Comparison of ENCODE assay signal across 1 fruit fly cellular context in genomic region chr3R:23757912-23758607, dm6.
A peak's percentile ranks its signal among the peaks of the same experiment; 100 is the strongest.
TF ChIP-seq lines count a peak whose summit lies in the region.

TSS of gene PTPMT1 (plus strand) at chr3R:23758339.
TSS of gene Hrd3 (minus strand) at chr3R:23758557.

TF ChIP-seq in whole organism, embryonic, 481 proteins besides CTCF, POLR2A, EP300 and RAD21 (continued from another document and continues in another):
- peak; percentile 88 for TF ChIP-seq onecut (GFP tag; IDR thresholded peaks at IDR 0.05; lab: Robert Waterston, UW)
- TF ChIP-seq CkIIα-i1 (GFP tag; IDR thresholded peaks at IDR 0.05; lab: Robert Waterston, UW) = peak; percentile 61; the same call in 1 of the 2 replicates
- peak; percentile 95 for TF ChIP-seq run (tag; optimal IDR thresholded peaks at IDR 0.05; lab: Kevin White, UChicago)
- TF ChIP-seq CG12104 (GFP tag; optimal IDR thresholded peaks at IDR 0.05; lab: Kevin White, UChicago) = peak; percentile 99
- peak; percentile 94 for TF ChIP-seq CG32767 (GFP tag; IDR thresholded peaks at IDR 0.05; lab: Robert Waterston, UW)
- TF ChIP-seq CG43689 (GFP tag; IDR thresholded peaks at IDR 0.05; lab: Robert Waterston, UW) = peak; percentile 82
- peak; percentile 91 for TF ChIP-seq jigr1 (GFP tag; IDR thresholded peaks at IDR 0.05; lab: Robert Waterston, UW)
- TF ChIP-seq CG15601 (tag; optimal IDR thresholded peaks at IDR 0.05; lab: Kevin White, UChicago) = peak; percentile 97
- TF ChIP-seq CG11456 (GFP tag; IDR thresholded peaks at IDR 0.05; lab: Robert Waterston, UW) = peak; percentile 95
- peak; percentile 99 for TF ChIP-seq tio (GFP tag; optimal IDR thresholded peaks at IDR 0.05; lab: Kevin White, UChicago)
- peak; percentile 98 for TF ChIP-seq lab (GFP tag; optimal IDR thresholded peaks at IDR 0.05; lab: Kevin White, UChicago)
- peak; percentile 97 for TF ChIP-seq slp2 (GFP tag; optimal IDR thresholded peaks at IDR 0.05; lab: Kevin White, UChicago)
- TF ChIP-seq CG34224 (GFP tag; IDR thresholded peaks at IDR 0.05; lab: Robert Waterston, UW; ENCODE audit: partially characterized antibody) = no peak
- TF ChIP-seq cas (GFP tag; IDR thresholded peaks at IDR 0.05; lab: Robert Waterston, UW) = peak; percentile 85
- TF ChIP-seq her (GFP tag; optimal IDR thresholded peaks at IDR 0.05; lab: Kevin White, UChicago) = peak; percentile 90
- TF ChIP-seq CG8359 (GFP tag; optimal IDR thresholded peaks at IDR 0.05; lab: Kevin White, UChicago; ENCODE audit: borderline replicate concordance) = peak; percentile 93
- TF ChIP-seq nom (GFP tag; optimal IDR thresholded peaks at IDR 0.05; lab: Kevin White, UChicago) = peak; percentile 96
- TF ChIP-seq CG13424 (tag; optimal IDR thresholded peaks at IDR 0.05; lab: Kevin White, UChicago) = peak; percentile 99
- TF ChIP-seq CG11504 (tag; optimal IDR thresholded peaks at IDR 0.05; lab: Kevin White, UChicago) = peak; percentile 98
- TF ChIP-seq TFAM (GFP tag; optimal IDR thresholded peaks at IDR 0.05; lab: Kevin White, UChicago) = peak; percentile 88
- TF ChIP-seq ap (GFP tag; IDR thresholded peaks at IDR 0.05; lab: Robert Waterston, UW) = peak; percentile 92
- peak; percentile 99 for TF ChIP-seq gem (tag; optimal IDR thresholded peaks at IDR 0.05; lab: Kevin White, UChicago)
- TF ChIP-seq sisA (GFP tag; IDR thresholded peaks at IDR 0.05; lab: Robert Waterston, UW) = peak; percentile 97
- TF ChIP-seq fu2 (GFP tag; optimal IDR thresholded peaks at IDR 0.05; lab: Kevin White, UChicago) = peak; percentile 96
- no peak for TF ChIP-seq mld (GFP tag; IDR thresholded peaks at IDR 0.05; lab: Robert Waterston, UW; ENCODE audit: partially characterized antibody)
- TF ChIP-seq H2.0 (GFP tag; IDR thresholded peaks at IDR 0.05; lab: Robert Waterston, UW) = peak; percentile 89
- peak; percentile 95 for TF ChIP-seq emc (GFP tag; optimal IDR thresholded peaks at IDR 0.05; lab: Kevin White, UChicago)
- TF ChIP-seq C15 (GFP tag; IDR thresholded peaks at IDR 0.05; lab: Robert Waterston, UW) = peak; percentile 89; the same call in 2 of the 3 replicates
- peak; percentile 98 for TF ChIP-seq CG4820 (GFP tag; optimal IDR thresholded peaks at IDR 0.05; lab: Kevin White, UChicago)
- TF ChIP-seq D19A (tag; optimal IDR thresholded peaks at IDR 0.05; lab: Kevin White, UChicago) = peak; percentile 96
- peak; percentile 97 for TF ChIP-seq CG5245 (GFP tag; optimal IDR thresholded peaks at IDR 0.05; lab: Kevin White, UChicago)
- peak; percentile 77 for TF ChIP-seq pros (GFP tag; optimal IDR thresholded peaks at IDR 0.05; lab: Kevin White, UChicago)
- TF ChIP-seq Meics (GFP tag; optimal IDR thresholded peaks at IDR 0.05; lab: Kevin White, UChicago) = peak; percentile 99
- TF ChIP-seq CG8388 (GFP tag; optimal IDR thresholded peaks at IDR 0.05; lab: Kevin White, UChicago) = peak; percentile 97
- TF ChIP-seq CG10654 (GFP tag; optimal IDR thresholded peaks at IDR 0.05; lab: Kevin White, UChicago) = peak; percentile 98
- TF ChIP-seq Atf3 (GFP tag; optimal IDR thresholded peaks at IDR 0.05; lab: Kevin White, UChicago) = peak; percentile 96
- TF ChIP-seq otp (GFP tag; IDR thresholded peaks at IDR 0.05; lab: Robert Waterston, UW) = peak; percentile 94; the same call in 2 of the 3 replicates
- TF ChIP-seq CG10321 (GFP tag; IDR thresholded peaks at IDR 0.05; lab: Robert Waterston, UW) = peak; percentile 70
- TF ChIP-seq hth (optimal IDR thresholded peaks at IDR 0.05; lab: Kevin White, UChicago) = no peak
- peak; percentile 94 for TF ChIP-seq gsb (GFP tag; IDR thresholded peaks at IDR 0.05; lab: Robert Waterston, UW)
- TF ChIP-seq toy (GFP tag; IDR thresholded peaks at IDR 0.05; lab: Robert Waterston, UW) = peak; percentile 86
- TF ChIP-seq B-H1 (GFP tag; IDR thresholded peaks at IDR 0.05; lab: Robert Waterston, UW) = peak; percentile 92
- TF ChIP-seq CG4424 (GFP tag; optimal IDR thresholded peaks at IDR 0.05; lab: Kevin White, UChicago) = peak; percentile 99
- TF ChIP-seq CG17359 (tag; optimal IDR thresholded peaks at IDR 0.05; lab: Kevin White, UChicago) = peak; percentile 98
- peak; percentile 94 for TF ChIP-seq CG12236 (GFP tag; optimal IDR thresholded peaks at IDR 0.05; lab: Kevin White, UChicago)
- TF ChIP-seq fd102C (GFP tag; optimal IDR thresholded peaks at IDR 0.05; lab: Kevin White, UChicago) = peak; percentile 73
- peak; percentile 97 for TF ChIP-seq Fer2 (tag; optimal IDR thresholded peaks at IDR 0.05; lab: Kevin White, UChicago)
- peak; percentile 98 for TF ChIP-seq Gug (GFP tag; IDR thresholded peaks at IDR 0.05; lab: Robert Waterston, UW)
- peak; percentile 100 for TF ChIP-seq sens (GFP tag; lab: Kevin White, UChicago)
- TF ChIP-seq CG6654 (GFP tag; optimal IDR thresholded peaks at IDR 0.05; lab: Kevin White, UChicago) = peak; percentile 93
- TF ChIP-seq CG12155 (GFP tag; optimal IDR thresholded peaks at IDR 0.05; lab: Kevin White, UChicago) = peak; percentile 97
- TF ChIP-seq ftz-f1 (GFP tag; optimal IDR thresholded peaks at IDR 0.05; lab: Kevin White, UChicago) = peak; percentile 84
- TF ChIP-seq CG42726 (GFP tag; IDR thresholded peaks at IDR 0.05; lab: Robert Waterston, UW; ENCODE audit: partially characterized antibody) = no peak
- TF ChIP-seq Asciz (GFP tag; optimal IDR thresholded peaks at IDR 0.05; lab: Kevin White, UChicago) = peak; percentile 97
- peak; percentile 96 for TF ChIP-seq tap (tag; optimal IDR thresholded peaks at IDR 0.05; lab: Kevin White, UChicago)
- TF ChIP-seq CrebB (tag; optimal IDR thresholded peaks at IDR 0.05; lab: Kevin White, UChicago) = peak; percentile 92
- peak; percentile 93 for TF ChIP-seq repo (GFP tag; optimal IDR thresholded peaks at IDR 0.05; lab: Kevin White, UChicago)
- peak; percentile 97 for TF ChIP-seq CG6854 (GFP tag; optimal IDR thresholded peaks at IDR 0.05; lab: Kevin White, UChicago)
- TF ChIP-seq CG30020 (tag; optimal IDR thresholded peaks at IDR 0.05; lab: Kevin White, UChicago) = peak; percentile 92
- TF ChIP-seq trh (GFP tag; optimal IDR thresholded peaks at IDR 0.05; lab: Kevin White, UChicago) = peak; percentile 97
- TF ChIP-seq CG12299 (tag; optimal IDR thresholded peaks at IDR 0.05; lab: Kevin White, UChicago) = peak; percentile 96
- TF ChIP-seq CG34422 (GFP tag; IDR thresholded peaks at IDR 0.05; lab: Robert Waterston, UW) = peak; percentile 95
- no peak for TF ChIP-seq lov (optimal IDR thresholded peaks at IDR 0.05; lab: Kevin White, UChicago)
- TF ChIP-seq lov (GFP tag; IDR thresholded peaks at IDR 0.05; lab: Robert Waterston, UW) = peak; percentile 87
- TF ChIP-seq fd96Cb (tag; optimal IDR thresholded peaks at IDR 0.05; lab: Kevin White, UChicago) = peak; percentile 99
- TF ChIP-seq CG11560 (tag; IDR thresholded peaks at IDR 0.05; lab: Robert Waterston, UW) = peak; percentile 91
- peak; percentile 96 for TF ChIP-seq CG13894 (tag; optimal IDR thresholded peaks at IDR 0.05; lab: Kevin White, UChicago)
- TF ChIP-seq Six4 (GFP tag; optimal IDR thresholded peaks at IDR 0.05; lab: Kevin White, UChicago) = peak; percentile 98
- TF ChIP-seq CG33557 (GFP tag; optimal IDR thresholded peaks at IDR 0.05; lab: Kevin White, UChicago) = peak; percentile 98
- peak; percentile 98 for TF ChIP-seq NfI (GFP tag; optimal IDR thresholded peaks at IDR 0.05; lab: Kevin White, UChicago)
- no peak for TF ChIP-seq sc (optimal IDR thresholded peaks at IDR 0.05; lab: Kevin White, UChicago)
- TF ChIP-seq sc (GFP tag; optimal IDR thresholded peaks at IDR 0.05; lab: Kevin White, UChicago) = peak; percentile 99
- peak; percentile 97 for TF ChIP-seq unpg (GFP tag; optimal IDR thresholded peaks at IDR 0.05; lab: Kevin White, UChicago)
- peak; percentile 96 for TF ChIP-seq Mes4 (GFP tag; optimal IDR thresholded peaks at IDR 0.05; lab: Kevin White, UChicago)
- TF ChIP-seq kah (GFP tag; optimal IDR thresholded peaks at IDR 0.05; lab: Kevin White, UChicago) = peak; percentile 93
- TF ChIP-seq pb (GFP tag; optimal IDR thresholded peaks at IDR 0.05; lab: Kevin White, UChicago) = peak; percentile 97
- TF ChIP-seq NK7.1 (GFP tag; optimal IDR thresholded peaks at IDR 0.05; lab: Kevin White, UChicago) = peak; percentile 95
- TF ChIP-seq CG4854 (GFP tag; optimal IDR thresholded peaks at IDR 0.05; lab: Kevin White, UChicago) = peak; percentile 97
- TF ChIP-seq CG32532 (GFP tag; IDR thresholded peaks at IDR 0.05; lab: Robert Waterston, UW) = peak; percentile 96
- peak; percentile 99 for TF ChIP-seq CG16815 (GFP tag; optimal IDR thresholded peaks at IDR 0.05; lab: Kevin White, UChicago)
- TF ChIP-seq sd (tag; optimal IDR thresholded peaks at IDR 0.05; lab: Kevin White, UChicago) = peak; percentile 96
- TF ChIP-seq CG12391 (tag; optimal IDR thresholded peaks at IDR 0.05; lab: Kevin White, UChicago) = peak; percentile 99
- TF ChIP-seq Sox100B (GFP tag; optimal IDR thresholded peaks at IDR 0.05; lab: Kevin White, UChicago) = peak; percentile 100
- peak; percentile 100 for TF ChIP-seq CoRest (tag; optimal IDR thresholded peaks at IDR 0.05; lab: Kevin White, UChicago)
- peak; percentile 96 for TF ChIP-seq CG6813 (GFP tag; optimal IDR thresholded peaks at IDR 0.05; lab: Kevin White, UChicago)
- TF ChIP-seq MESR4 (GFP tag; optimal IDR thresholded peaks at IDR 0.05; lab: Kevin White, UChicago) = peak; percentile 29
- peak; percentile 97 for TF ChIP-seq CG7786 (GFP tag; optimal IDR thresholded peaks at IDR 0.05; lab: Kevin White, UChicago)
- peak; percentile 97 for TF ChIP-seq gsb-n (tag; optimal IDR thresholded peaks at IDR 0.05; lab: Kevin White, UChicago)
- peak; percentile 99 for TF ChIP-seq Hsf (GFP tag; optimal IDR thresholded peaks at IDR 0.05; lab: Kevin White, UChicago)
- peak; percentile 90 for TF ChIP-seq exex (tag; optimal IDR thresholded peaks at IDR 0.05; lab: Kevin White, UChicago)
- no peak for TF ChIP-seq Doc3 (GFP tag; IDR thresholded peaks at IDR 0.05; lab: Robert Waterston, UW; ENCODE audit: partially characterized antibody)
- peak; percentile 97 for TF ChIP-seq Atf-2 (GFP tag; optimal IDR thresholded peaks at IDR 0.05; lab: Kevin White, UChicago)
- peak; percentile 86 for TF ChIP-seq Taf1 (GFP tag; IDR thresholded peaks at IDR 0.05; lab: Robert Waterston, UW)
- TF ChIP-seq zfh2 (GFP tag; optimal IDR thresholded peaks at IDR 0.05; lab: Kevin White, UChicago) = peak; percentile 99
- peak; percentile 98 for TF ChIP-seq org-1 (GFP tag; optimal IDR thresholded peaks at IDR 0.05; lab: Kevin White, UChicago)
- peak; percentile 99 for TF ChIP-seq Pdp1 (GFP tag; optimal IDR thresholded peaks at IDR 0.05; lab: Kevin White, UChicago)
- TF ChIP-seq tx (GFP tag; optimal IDR thresholded peaks at IDR 0.05; lab: Kevin White, UChicago) = peak; percentile 97
- peak; percentile 96 for TF ChIP-seq CG13123 (GFP tag; optimal IDR thresholded peaks at IDR 0.05; lab: Kevin White, UChicago)
- peak; percentile 93 for TF ChIP-seq CG8281 (tag; optimal IDR thresholded peaks at IDR 0.05; lab: Kevin White, UChicago)
- TF ChIP-seq CG7963 (GFP tag; IDR thresholded peaks at IDR 0.05; lab: Robert Waterston, UW; ENCODE audit: partially characterized antibody) = no peak
- TF ChIP-seq CG7357 (GFP tag; IDR thresholded peaks at IDR 0.05; lab: Robert Waterston, UW) = peak; percentile 92
- TF ChIP-seq Poxn (GFP tag; IDR thresholded peaks at IDR 0.05; lab: Robert Waterston, UW) = peak; percentile 88
- TF ChIP-seq caup (GFP tag; optimal IDR thresholded peaks at IDR 0.05; lab: Kevin White, UChicago; ENCODE audit: severe bottlenecking) = peak; percentile 98
- peak; percentile 97 for TF ChIP-seq gro (GFP tag; optimal IDR thresholded peaks at IDR 0.05; lab: Kevin White, UChicago)
- peak; percentile 98 for TF ChIP-seq lmd (GFP tag; IDR thresholded peaks at IDR 0.05; lab: Robert Waterston, UW)
- TF ChIP-seq CG12219 (GFP tag; optimal IDR thresholded peaks at IDR 0.05; lab: Kevin White, UChicago) = peak; percentile 94
- peak; percentile 89 for TF ChIP-seq p53 (GFP tag; optimal IDR thresholded peaks at IDR 0.05; lab: Kevin White, UChicago)
- peak; percentile 97 for TF ChIP-seq CG9437 (GFP tag; optimal IDR thresholded peaks at IDR 0.05; lab: Kevin White, UChicago)
- 0 out of 2 replicates have a peak, but pooled peaks have one; percentile 9 for TF ChIP-seq inv (GFP tag; IDR thresholded peaks at IDR 0.05; lab: Robert Waterston, UW; ENCODE audit: partially characterized antibody)
- peak; percentile 78; the same call in 1 of the 3 replicates for TF ChIP-seq CG2199 (GFP tag; IDR thresholded peaks at IDR 0.05; lab: Robert Waterston, UW)
- peak; percentile 99 for TF ChIP-seq CG1233 (GFP tag; optimal IDR thresholded peaks at IDR 0.05; lab: Kevin White, UChicago)
- peak; percentile 97 for TF ChIP-seq CG12744 (GFP tag; optimal IDR thresholded peaks at IDR 0.05; lab: Kevin White, UChicago)
- TF ChIP-seq Dip3 (GFP tag; optimal IDR thresholded peaks at IDR 0.05; lab: Kevin White, UChicago) = peak; percentile 99
- TF ChIP-seq oc (tag; optimal IDR thresholded peaks at IDR 0.05; lab: Kevin White, UChicago) = peak; percentile 93
- peak; percentile 98 for TF ChIP-seq mam (GFP tag; optimal IDR thresholded peaks at IDR 0.05; lab: Kevin White, UChicago)
- TF ChIP-seq CG18764 (GFP tag; optimal IDR thresholded peaks at IDR 0.05; lab: Kevin White, UChicago) = peak; percentile 96
- peak; percentile 93 for TF ChIP-seq CG11398 (GFP tag; optimal IDR thresholded peaks at IDR 0.05; lab: Kevin White, UChicago)
- TF ChIP-seq CG2116 (GFP tag; optimal IDR thresholded peaks at IDR 0.05; lab: Kevin White, UChicago) = peak; percentile 90
- peak; percentile 95 for TF ChIP-seq Blimp-1 (GFP tag; optimal IDR thresholded peaks at IDR 0.05; lab: Kevin White, UChicago)
- TF ChIP-seq yki (optimal IDR thresholded peaks at IDR 0.05; lab: Kevin White, UChicago) = no peak
- TF ChIP-seq CG3847 (GFP tag; IDR thresholded peaks at IDR 0.05; lab: Robert Waterston, UW) = peak; percentile 98
- peak; percentile 96 for TF ChIP-seq CG11247 (GFP tag; IDR thresholded peaks at IDR 0.05; lab: Robert Waterston, UW)
- TF ChIP-seq CG8944 (GFP tag; optimal IDR thresholded peaks at IDR 0.05; lab: Kevin White, UChicago) = peak; percentile 96
- no peak for TF ChIP-seq HLH4C (GFP tag; IDR thresholded peaks at IDR 0.05; lab: Robert Waterston, UW; ENCODE audit: partially characterized antibody)
- no peak; the same call in none of the 2 replicates for TF ChIP-seq NFAT (GFP tag; IDR thresholded peaks at IDR 0.05; lab: Robert Waterston, UW)
- TF ChIP-seq CG6689 (GFP tag; IDR thresholded peaks at IDR 0.05; lab: Robert Waterston, UW) = peak; percentile 98
- peak; percentile 77 for TF ChIP-seq dimm (GFP tag; IDR thresholded peaks at IDR 0.05; lab: Robert Waterston, UW)
- peak; percentile 91 for TF ChIP-seq CG12071 (GFP tag; optimal IDR thresholded peaks at IDR 0.05; lab: Kevin White, UChicago)
- no peak for TF ChIP-seq Opbp (GFP tag; IDR thresholded peaks at IDR 0.05; lab: Robert Waterston, UW; ENCODE audit: partially characterized antibody)
- TF ChIP-seq CG15514 (GFP tag; optimal IDR thresholded peaks at IDR 0.05; lab: Kevin White, UChicago) = peak; percentile 91
